Fruit fly (Drosophila melanogaster): Measurements from ENCODE around the gene CG1116.

The CG1116 gene

DNA sequence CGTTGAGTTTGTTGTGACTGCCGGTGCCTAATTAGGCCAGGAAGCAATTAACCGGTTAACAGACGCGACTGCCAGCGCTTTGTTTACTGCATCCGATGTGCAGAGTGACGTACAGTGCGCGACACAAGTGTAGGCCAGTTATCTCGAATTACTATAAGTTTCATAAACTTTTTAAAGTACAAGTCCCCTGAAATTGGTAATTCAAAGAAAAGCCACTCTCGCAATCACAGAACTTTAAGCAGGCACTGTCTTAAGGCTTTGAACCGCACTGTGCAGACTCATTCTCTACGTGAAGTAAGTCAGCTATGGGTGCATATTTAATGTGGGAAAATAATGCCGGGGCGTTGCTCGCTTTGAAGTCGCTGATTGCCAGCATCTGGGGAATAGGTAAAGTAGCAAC, 10.0 kb upstream of the CG1116 start (continued):
- TF ChIP-seq Dip2 (GFP tag; IDR thresholded peaks at IDR 0.05) (no peak), CG10366 (GFP tag; IDR thresholded peaks at IDR 0.05) (peak; percentile 43), dimm (GFP tag; IDR thresholded peaks at IDR 0.05) (0 out of 2 replicates have a peak, but pooled peaks have one; percentile 25), CG4424 (GFP tag; optimal IDR thresholded peaks at IDR 0.05) (peak; percentile 1), CG7271 (tag; optimal IDR thresholded peaks at IDR 0.05) (no peak), CG33213 (GFP tag; optimal IDR thresholded peaks at IDR 0.05) (no peak), sisA (GFP tag; IDR thresholded peaks at IDR 0.05) (peak; percentile 65), Aef1 (GFP tag; IDR thresholded peaks at IDR 0.05) (0 out of 3 replicates have a peak, but pooled peaks have one; percentile 34), CG15514 (GFP tag; optimal IDR thresholded peaks at IDR 0.05) (no peak), Bteb2 (GFP tag; optimal IDR thresholded peaks at IDR 0.05) (no peak), CG9437 (GFP tag; optimal IDR thresholded peaks at IDR 0.05) (peak; percentile 13), MBD-R2 (GFP tag; IDR thresholded peaks at IDR 0.05) (no peak), CG7745 (tag; optimal IDR thresholded peaks at IDR 0.05) (no peak), Oaz (GFP tag; IDR thresholded peaks at IDR 0.05) (0 out of 2 replicates have a peak, but pooled peaks have one; percentile 17), peb (GFP tag; IDR thresholded peaks at IDR 0.05) (0 out of 2 replicates have a peak, but pooled peaks have one; percentile 9), CG10209 (GFP tag; optimal IDR thresholded peaks at IDR 0.05) (peak; percentile 33), al (GFP tag; IDR thresholded peaks at IDR 0.05) (no peak), pita (GFP tag; optimal IDR thresholded peaks at IDR 0.05) (no peak), CG2712 (tag; optimal IDR thresholded peaks at IDR 0.05) (peak; percentile 55), Chrac-16 (GFP tag; optimal IDR thresholded peaks at IDR 0.05) (peak; percentile 25), H15 (GFP tag; IDR thresholded peaks at IDR 0.05) (peak; percentile 65; the same call in 2 of the 3 replicates), prd (optimal IDR thresholded peaks at IDR 0.05) (no peak), prd (GFP tag; IDR thresholded peaks at IDR 0.05) (peak; percentile 68; the same call in 1 of the 3 replicates), CG7786 (GFP tag; optimal IDR thresholded peaks at IDR 0.05) (no peak), C15 (GFP tag; IDR thresholded peaks at IDR 0.05) (no peak)

DNA sequence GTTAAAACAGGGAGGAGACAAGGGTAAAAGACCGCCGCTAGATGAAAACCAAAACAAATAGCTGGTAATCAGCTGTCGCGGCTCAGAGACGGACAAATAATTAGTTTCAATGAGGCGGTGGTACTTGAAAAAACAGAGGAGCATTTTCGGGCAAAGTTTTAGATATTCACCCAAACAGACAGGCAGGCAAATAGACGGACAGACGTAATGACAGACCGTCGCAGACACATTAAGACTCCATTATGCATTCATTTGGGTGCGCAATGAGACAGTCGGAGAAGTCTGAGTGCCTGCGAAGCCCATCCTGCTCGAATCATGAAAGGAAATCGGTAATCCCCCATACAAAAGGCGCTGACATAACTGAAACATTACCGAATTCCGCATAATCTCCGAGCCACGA, 8.1 kb upstream of the CG1116 start:
- TF ChIP-seq sug (tag; optimal IDR thresholded peaks at IDR 0.05) (no peak), Scr (GFP tag; IDR thresholded peaks at IDR 0.05; ENCODE audit: partially characterized antibody) (0 out of 2 replicates have a peak, but pooled peaks have one; percentile 13), zen (tag; optimal IDR thresholded peaks at IDR 0.05) (peak; percentile 99)

DNA sequence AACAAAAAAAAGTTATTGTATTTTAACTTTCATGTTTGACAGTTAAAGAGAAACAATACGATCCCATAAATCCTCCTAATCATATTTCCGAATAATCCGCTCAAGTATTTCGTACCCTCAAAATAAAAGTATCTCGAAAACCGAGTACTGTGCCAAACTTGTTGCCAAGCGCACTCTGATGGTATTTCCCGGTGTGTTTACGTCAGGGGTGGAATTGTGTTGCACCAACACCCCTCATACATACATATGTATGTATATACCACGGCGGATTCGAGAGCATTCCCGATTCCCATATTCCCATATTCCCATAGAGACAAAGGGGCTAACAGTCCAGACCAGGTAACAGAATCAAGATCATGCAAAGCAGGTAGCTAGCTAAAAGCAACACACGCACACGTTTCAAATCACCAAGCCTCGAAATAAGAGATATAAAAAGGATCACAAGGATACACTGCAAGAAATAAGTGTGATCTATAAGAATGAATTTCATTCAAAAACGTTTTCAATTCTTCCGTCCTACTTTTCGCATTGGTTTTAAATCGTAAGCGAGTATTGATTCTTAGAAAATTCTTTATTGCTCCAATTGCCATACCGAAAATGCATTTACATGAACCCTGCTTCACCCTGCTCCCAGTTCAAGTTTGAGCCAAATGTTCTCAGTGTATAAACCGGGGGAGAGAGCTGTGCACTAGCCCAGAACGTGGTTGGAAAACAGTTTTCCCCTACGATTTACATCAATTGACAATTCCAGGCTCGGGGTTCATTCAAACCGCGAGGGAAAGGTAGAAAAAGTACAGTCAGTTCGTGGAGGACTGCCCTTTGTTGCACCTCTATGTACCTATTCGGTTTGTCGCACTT, 7.3 kb upstream of the CG1116 start:
- peak; percentile 52 for TF ChIP-seq dmrt99B (tag; optimal IDR thresholded peaks at IDR 0.05)
- TF ChIP-seq C15 (GFP tag; IDR thresholded peaks at IDR 0.05), result 0 out of 3 replicates have a peak, but pooled peaks have one; percentile 6
- TF ChIP-seq CG17186 (GFP tag; optimal IDR thresholded peaks at IDR 0.05), result peak; percentile 14
- TF ChIP-seq CG33557 (GFP tag; optimal IDR thresholded peaks at IDR 0.05), result peak; percentile 95
- TF ChIP-seq H15 (GFP tag; IDR thresholded peaks at IDR 0.05), result peak; percentile 60; the same call in 1 of the 3 replicates
- peak; percentile 85 for TF ChIP-seq CG13775 (GFP tag; optimal IDR thresholded peaks at IDR 0.05)
- peak; percentile 61 for TF ChIP-seq CG18476 (GFP tag; optimal IDR thresholded peaks at IDR 0.05)
- no peak for TF ChIP-seq toy (GFP tag; IDR thresholded peaks at IDR 0.05)
- peak; percentile 76 for TF ChIP-seq grau (tag; optimal IDR thresholded peaks at IDR 0.05)
- peak; percentile 32; the same call in 1 of the 2 replicates for TF ChIP-seq CG14667 (GFP tag; IDR thresholded peaks at IDR 0.05)
- peak; percentile 38 for TF ChIP-seq Sry-δ (GFP tag; optimal IDR thresholded peaks at IDR 0.05)
- TF ChIP-seq fd96Cb (tag; optimal IDR thresholded peaks at IDR 0.05), result peak; percentile 81
- peak; percentile 72 for TF ChIP-seq Camta (GFP tag; optimal IDR thresholded peaks at IDR 0.05)
- TF ChIP-seq BtbVII (GFP tag; optimal IDR thresholded peaks at IDR 0.05), result no peak
- peak; percentile 70 for TF ChIP-seq org-1 (GFP tag; optimal IDR thresholded peaks at IDR 0.05)
- TF ChIP-seq CG31441 (GFP tag; IDR thresholded peaks at IDR 0.05), result peak; percentile 84
- peak; percentile 56 for TF ChIP-seq CG3163 (GFP tag; optimal IDR thresholded peaks at IDR 0.05)
- no peak for TF ChIP-seq CG3726 (GFP tag; IDR thresholded peaks at IDR 0.05)
- TF ChIP-seq CG8388 (GFP tag; optimal IDR thresholded peaks at IDR 0.05), result peak; percentile 82
- TF ChIP-seq fd102C (GFP tag; optimal IDR thresholded peaks at IDR 0.05), result peak; percentile 96
- TF ChIP-seq nom (GFP tag; optimal IDR thresholded peaks at IDR 0.05), result peak; percentile 16
